Fruit fly (Drosophila melanogaster) whole organism, embryonic: ENCODE data around the gene CG34300.

ENCODE experiments used
- ATbp ChIP-seq: fragments of 200-800 bp; sonication (Bioruptor generic); optimal IDR thresholded peaks from 2 replicates; lab custom pipeline; 2017; ENCODE audit warnings: missing biosample characterization, mild to moderate bottlenecking, missing genetic modification characterization, missing genetic modification reagents
- CG1024 ChIP-seq: fragments of 200-800 bp; sonication (Bioruptor generic); IDR thresholded peaks from 2 replicates; pipeline ENCODE4 v1.3.6; 2022; ENCODE audit warnings: missing biosample characterization, missing genetic modification characterization
- CG10565 ChIP-seq: fragments of 200-800 bp; sonication (Bioruptor generic); optimal IDR thresholded peaks from 3 replicates; lab custom pipeline; 2016; ENCODE audit warnings: missing biosample characterization, mild to moderate bottlenecking, missing genetic modification characterization
- CG10959 ChIP-seq: fragments of 200-800 bp; sonication (Bioruptor generic); IDR thresholded peaks from 2 replicates; pipeline ENCODE4 v1.3.6; 2022; ENCODE audit warnings: missing biosample characterization, missing genetic modification characterization
- CG12104 ChIP-seq: fragments of 200-800 bp; sonication (Bioruptor generic); optimal IDR thresholded peaks from 3 replicates; lab custom pipeline; 2016; ENCODE audit warnings: missing biosample characterization, missing genetic modification characterization
- CG12299 ChIP-seq: fragments of 200-800 bp; sonication (Bioruptor generic); optimal IDR thresholded peaks from 2 replicates; lab custom pipeline; 2018; ENCODE audit warnings: missing biosample characterization, mild to moderate bottlenecking, missing genetic modification characterization
- CG13894 ChIP-seq: fragments of 200-800 bp; sonication (Bioruptor generic); optimal IDR thresholded peaks from 3 replicates; lab custom pipeline; 2018; ENCODE audit warnings: missing biosample characterization, mild to moderate bottlenecking, missing genetic modification characterization, moderate library complexity
- CG14965 ChIP-seq: fragments of 200-800 bp; sonication (Bioruptor generic); optimal IDR thresholded peaks from 2 replicates; lab custom pipeline; 2016; ENCODE audit warnings: missing biosample characterization, missing genetic modification characterization, borderline replicate concordance
- CG17186 ChIP-seq: fragments of 200-800 bp; sonication (Bioruptor generic); optimal IDR thresholded peaks from 3 replicates; lab custom pipeline; 2017; ENCODE audit warnings: missing biosample characterization, missing genetic modification reagents, missing genetic modification characterization
- CG17568 ChIP-seq: fragments of 200-800 bp; sonication (Bioruptor generic); optimal IDR thresholded peaks from 2 replicates; lab custom pipeline; 2018; ENCODE audit warnings: missing biosample characterization, mild to moderate bottlenecking, missing genetic modification characterization, moderate library complexity
- CG1792 ChIP-seq: fragments of 200-800 bp; sonication (Bioruptor generic); optimal IDR thresholded peaks from 2 replicates; lab custom pipeline; 2016; ENCODE audit warnings: missing biosample characterization, missing genetic modification characterization
- CG31365 ChIP-seq: fragments of 200-800 bp; sonication (Bioruptor generic); optimal IDR thresholded peaks from 2 replicates; lab custom pipeline; 2018; ENCODE audit warnings: missing biosample characterization, mild to moderate bottlenecking, missing genetic modification characterization
- CG33557 ChIP-seq: fragments of 200-800 bp; sonication (Bioruptor generic); optimal IDR thresholded peaks from 2 replicates; lab custom pipeline; 2019; ENCODE audit warnings: missing biosample characterization, mild to moderate bottlenecking, missing genetic modification characterization, moderate library complexity
- CG4730 ChIP-seq: fragments of 200-800 bp; sonication (Bioruptor generic); IDR thresholded peaks from 2 replicates; pipeline ENCODE4 v1.3.6; 2022; ENCODE audit warnings: missing biosample characterization, missing genetic modification characterization
- CG4820 ChIP-seq: fragments of 200-800 bp; sonication (Bioruptor generic); optimal IDR thresholded peaks from 3 replicates; lab custom pipeline; 2016; ENCODE audit warnings: missing biosample characterization, missing genetic modification characterization
- CG5953 ChIP-seq: fragments of 200-800 bp; sonication (Bioruptor generic); IDR thresholded peaks from 2 replicates; pipeline ENCODE4 v1.3.6; 2022; ENCODE audit warnings: missing biosample characterization, missing genetic modification characterization
- CG6654 ChIP-seq: fragments of 200-800 bp; sonication (Bioruptor generic); optimal IDR thresholded peaks from 2 replicates; lab custom pipeline; 2017; ENCODE audit warnings: missing biosample characterization, mild to moderate bottlenecking, missing genetic modification characterization
- CG6791 ChIP-seq: fragments of 200-800 bp; sonication (Bioruptor generic); IDR thresholded peaks from 3 replicates; pipeline ENCODE4 v1.3.6; 2022; ENCODE audit warnings: missing biosample characterization, missing genetic modification characterization; ENCODE audit not compliant: partially characterized antibody
- CG7786 ChIP-seq: fragments of 200-800 bp; sonication (Bioruptor generic); optimal IDR thresholded peaks from 2 replicates; lab custom pipeline; 2016; ENCODE audit warnings: missing biosample characterization, missing genetic modification characterization
- CG7963 ChIP-seq: fragments of 200-800 bp; sonication (Bioruptor generic); IDR thresholded peaks from 3 replicates; pipeline ENCODE4 v1.3.6; 2022; ENCODE audit warnings: missing biosample characterization, missing genetic modification characterization; ENCODE audit not compliant: partially characterized antibody
- CG7987 ChIP-seq: fragments of 200-800 bp; sonication (Bioruptor generic); optimal IDR thresholded peaks from 2 replicates; lab custom pipeline; 2018; ENCODE audit warnings: missing biosample characterization, mild to moderate bottlenecking, missing genetic modification characterization, moderate library complexity
- CG9876 ChIP-seq: fragments of 200-800 bp; sonication (Bioruptor generic); optimal IDR thresholded peaks from 2 replicates; lab custom pipeline; 2016; ENCODE audit warnings: missing biosample characterization, missing genetic modification characterization
- CHES-1-like ChIP-seq: fragments of 200-800 bp; sonication (Bioruptor generic); optimal IDR thresholded peaks from 2 replicates; lab custom pipeline; 2016; ENCODE audit warnings: missing biosample characterization, missing genetic modification characterization
- CrebB ChIP-seq: fragments of 200-800 bp; sonication (Bioruptor generic); optimal IDR thresholded peaks from 3 replicates; lab custom pipeline; 2018; ENCODE audit warnings: missing biosample characterization, mild to moderate bottlenecking, missing genetic modification characterization
- Doc3 ChIP-seq: fragments of 200-800 bp; sonication (Bioruptor generic); IDR thresholded peaks from 3 replicates; pipeline ENCODE4 v1.3.6; 2022; ENCODE audit warnings: missing biosample characterization, missing genetic modification characterization; ENCODE audit not compliant: partially characterized antibody
- E2f1 ChIP-seq: fragments of 200-800 bp; sonication (Bioruptor generic); IDR thresholded peaks from 2 replicates; pipeline ENCODE4 v1.3.6; 2022; ENCODE audit warnings: missing biosample characterization, missing genetic modification characterization
- Hand ChIP-seq: fragments of 200-800 bp; sonication (Bioruptor generic); optimal IDR thresholded peaks from 2 replicates; lab custom pipeline; 2017; ENCODE audit warnings: mild to moderate bottlenecking, missing biosample characterization, missing genetic modification reagents, missing genetic modification characterization
- Mad ChIP-seq: fragments of 200-800 bp; sonication (Bioruptor generic); optimal IDR thresholded peaks from 2 replicates; lab custom pipeline; 2016; ENCODE audit warnings: missing biosample characterization, missing genetic modification characterization
- Scr ChIP-seq: fragments of 200-800 bp; sonication (Bioruptor generic); IDR thresholded peaks from 2 replicates; pipeline ENCODE4 v1.3.6; 2022; ENCODE audit warnings: missing biosample characterization, missing genetic modification characterization; ENCODE audit not compliant: partially characterized antibody
- Six4 ChIP-seq: fragments of 200-800 bp; sonication (Bioruptor generic); optimal IDR thresholded peaks from 2 replicates; lab custom pipeline; 2016; ENCODE audit warnings: missing biosample characterization, missing genetic modification characterization
- Spps ChIP-seq: fragments of 200-800 bp; sonication (Bioruptor generic); optimal IDR thresholded peaks from 2 replicates; lab custom pipeline; 2018; ENCODE audit warnings: missing biosample characterization, mild to moderate bottlenecking, missing genetic modification characterization
- Sry-δ ChIP-seq: fragments of 200-800 bp; sonication (Bioruptor generic); optimal IDR thresholded peaks from 2 replicates; lab custom pipeline; 2016; ENCODE audit warnings: missing biosample characterization, missing genetic modification characterization
- Tbp ChIP-seq: fragments of >200 bp; optimal IDR thresholded peaks from 2 replicates; lab custom pipeline; 2018; ENCODE audit warnings: missing biosample characterization, missing genetic modification characterization
- Vsx1 ChIP-seq: fragments of 200-800 bp; sonication (Bioruptor generic); optimal IDR thresholded peaks from 2 replicates; lab custom pipeline; 2017; ENCODE audit warnings: missing biosample characterization, mild to moderate bottlenecking, missing genetic modification characterization, missing genetic modification reagents
- abd-A ChIP-seq: fragments of 200-800 bp; sonication (Bioruptor generic); optimal IDR thresholded peaks from 3 replicates; lab custom pipeline; 2019; ENCODE audit warnings: missing biosample characterization, mild to moderate bottlenecking, missing genetic modification characterization, moderate library complexity
- az2 ChIP-seq: fragments of 200-800 bp; sonication (Bioruptor generic); optimal IDR thresholded peaks from 3 replicates; lab custom pipeline; 2016; ENCODE audit warnings: missing biosample characterization, missing genetic modification characterization
- bab2 ChIP-seq: fragments of 200-800 bp; sonication (Bioruptor generic); optimal IDR thresholded peaks from 2 replicates; lab custom pipeline; 2016; ENCODE audit warnings: missing biosample characterization, missing genetic modification characterization
- ems ChIP-seq: fragments of 200-800 bp; sonication (Bioruptor generic); optimal IDR thresholded peaks from 3 replicates; lab custom pipeline; 2016; ENCODE audit warnings: missing biosample characterization, missing genetic modification characterization
- fd64A ChIP-seq: fragments of 200-800 bp; sonication (Bioruptor generic); optimal IDR thresholded peaks from 3 replicates; lab custom pipeline; 2018; ENCODE audit warnings: missing biosample characterization, mild to moderate bottlenecking, missing genetic modification characterization
- gsb-n ChIP-seq: fragments of 200-800 bp; sonication (Bioruptor generic); optimal IDR thresholded peaks from 3 replicates; lab custom pipeline; 2018; ENCODE audit warnings: missing biosample characterization, mild to moderate bottlenecking, missing genetic modification characterization
- hth ChIP-seq: fragments of >200 bp; optimal IDR thresholded peaks from 2 replicates; lab custom pipeline; 2017; ENCODE audit warnings: inconsistent platforms
- inv ChIP-seq: fragments of 200-800 bp; sonication (Bioruptor generic); IDR thresholded peaks from 2 replicates; pipeline ENCODE4 v1.3.6; 2022; ENCODE audit warnings: missing biosample characterization, missing genetic modification characterization; ENCODE audit not compliant: partially characterized antibody
- maf-S ChIP-seq: fragments of 200-800 bp; sonication (Bioruptor generic); optimal IDR thresholded peaks from 2 replicates; lab custom pipeline; 2016; ENCODE audit warnings: missing biosample characterization, missing genetic modification characterization
- oc ChIP-seq: fragments of 200-800 bp; sonication (Bioruptor generic); optimal IDR thresholded peaks from 2 replicates; lab custom pipeline; 2018; ENCODE audit warnings: missing biosample characterization, mild to moderate bottlenecking, missing genetic modification characterization, moderate library complexity
- odd ChIP-seq: fragments of 200-800 bp; sonication (Bioruptor generic); optimal IDR thresholded peaks from 2 replicates; lab custom pipeline; 2017; ENCODE audit warnings: missing biosample characterization, mild to moderate bottlenecking, missing genetic modification characterization
- otp ChIP-seq: fragments of 200-800 bp; sonication (Bioruptor generic); IDR thresholded peaks from 3 replicates; pipeline ENCODE4, ENCODE4 v1.3.6; 2022; ENCODE audit warnings: missing biosample characterization, missing genetic modification characterization
- peb ChIP-seq: fragments of 200-800 bp; sonication (Bioruptor generic); IDR thresholded peaks from 2 replicates; pipeline ENCODE4 v1.3.6; 2022; ENCODE audit warnings: missing biosample characterization, missing genetic modification characterization
- pnt ChIP-seq: fragments of 200-800 bp; sonication (Bioruptor generic); optimal IDR thresholded peaks from 3 replicates; lab custom pipeline; 2016; ENCODE audit warnings: missing biosample characterization, missing genetic modification characterization
- trem ChIP-seq: fragments of 200-800 bp; optimal IDR thresholded peaks from 3 replicates; lab custom pipeline; 2019; ENCODE audit warnings: missing biosample characterization, mild to moderate bottlenecking, missing genetic modification characterization, moderate library complexity
- zen ChIP-seq: fragments of 200-800 bp; sonication (Bioruptor generic); optimal IDR thresholded peaks from 3 replicates; lab custom pipeline; 2018; ENCODE audit warnings: missing biosample characterization, mild to moderate bottlenecking, missing genetic modification characterization, moderate library complexity
- zfh1 ChIP-seq: fragments of 200-800 bp; sonication (Bioruptor generic); IDR thresholded peaks from 3 replicates; pipeline ENCODE4 v1.3.6; 2022; ENCODE audit warnings: missing biosample characterization, missing genetic modification characterization

Gene CG34300

DNA sequence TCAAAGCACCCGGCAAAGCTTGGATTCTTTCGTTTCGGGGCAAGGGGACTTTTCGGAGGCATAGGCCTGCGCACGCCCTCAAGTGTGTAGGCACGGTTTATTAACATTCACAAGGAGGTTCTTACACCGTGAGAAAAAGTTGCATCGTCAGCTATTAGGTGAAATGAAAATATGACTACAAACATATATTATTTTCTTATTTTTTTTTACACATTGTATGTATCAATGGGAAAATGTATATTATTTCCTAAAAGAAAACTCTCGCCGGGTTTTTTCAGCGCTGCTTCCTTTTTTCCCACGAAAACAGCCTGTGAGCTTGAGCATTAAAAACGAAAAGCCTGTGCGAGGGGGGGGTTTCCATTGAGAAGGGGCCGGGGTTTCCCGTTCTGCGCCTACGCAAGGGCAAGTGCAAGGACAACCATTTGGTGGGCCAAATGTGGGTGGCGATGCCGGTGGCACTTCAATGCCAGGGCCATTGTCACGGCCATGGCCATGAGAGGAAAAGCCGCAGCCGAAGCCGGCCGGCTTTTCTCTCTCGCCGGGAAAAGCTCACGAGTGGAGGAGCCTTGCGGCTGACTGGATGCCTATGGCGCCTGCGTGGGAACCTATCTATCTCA lies 19.1 kb upstream of the CG34300 start (continued):
- TF ChIP-seq ATbp (GFP tag; lab: Kevin White, UChicago) (no peak), az2 (no peak), CHES-1-like (no peak), CG17186 (GFP tag; lab: Kevin White, UChicago) (no peak), bab2 (GFP tag; lab: Kevin White, UChicago) (no peak), CG12299 (tag; lab: Kevin White, UChicago) (no peak), CrebB (tag; lab: Kevin White, UChicago) (no peak), CG1024 (GFP tag; lab: Robert Waterston, UW) (no peak), ems (GFP tag; lab: Kevin White, UChicago) (no peak), otp (GFP tag; lab: Robert Waterston, UW) (no peak), inv (no peak), CG10565 (GFP tag; lab: Kevin White, UChicago) (no peak), CG4730 (GFP tag; lab: Robert Waterston, UW) (no peak), CG12104 (no peak), Spps (tag; lab: Kevin White, UChicago) (no peak), Hand (GFP tag; lab: Kevin White, UChicago) (peak; percentile 55), Doc3 (no peak), CG7963 (GFP tag; lab: Robert Waterston, UW) (no peak), Scr (GFP tag; lab: Robert Waterston, UW) (no peak), Mad (no peak), Vsx1 (GFP tag; lab: Kevin White, UChicago) (no peak), CG6791 (no peak), CG14965 (GFP tag; lab: Kevin White, UChicago) (no peak), CG7786 (GFP tag; lab: Kevin White, UChicago) (peak; percentile 38), CG33557 (GFP tag; lab: Kevin White, UChicago) (no peak), trem (tag; lab: Kevin White, UChicago) (no peak), CG9876 (no peak), peb (GFP tag; lab: Robert Waterston, UW) (no peak), CG7987 (GFP tag; lab: Kevin White, UChicago) (no peak), CG10959 (no peak), CG4820 (GFP tag; lab: Kevin White, UChicago) (no peak), zen (tag; lab: Kevin White, UChicago) (no peak), CG13894 (tag; lab: Kevin White, UChicago) (peak; percentile 65), zfh1 (GFP tag; lab: Robert Waterston, UW) (peak; percentile 21; the same call in 1 of the 3 replicates), odd (no peak), fd64A (GFP tag; lab: Kevin White, UChicago) (no peak), CG5953 (GFP tag; lab: Robert Waterston, UW) (no peak), CG6654 (GFP tag; lab: Kevin White, UChicago) (no peak), Sry-δ (GFP tag; lab: Kevin White, UChicago) (no peak), E2f1 (0 out of 2 replicates have a peak, but pooled peaks have one; percentile 31), hth (lab: Kevin White, UChicago) (no peak), CG1792 (no peak), oc (no peak), Six4 (no peak), abd-A (tag; lab: Kevin White, UChicago) (peak; percentile 19), CG17568 (no peak), gsb-n (tag; lab: Kevin White, UChicago) (no peak), Tbp (GFP tag; lab: Kevin White, UChicago) (no peak), maf-S (no peak), pnt (GFP tag; lab: Kevin White, UChicago) (no peak), CG31365 (tag; lab: Kevin White, UChicago) (no peak)
